Worm (Caenorhabditis elegans): ENCODE measurements around the gene sru-9.

- TF ChIP-seq pha-4 (tag; optimal IDR thresholded peaks at IDR 0.05), result no peak
- no peak for TF ChIP-seq hlh-6 (tag; optimal IDR thresholded peaks at IDR 0.05)
- TF ChIP-seq ama-1 (optimal IDR thresholded peaks at IDR 0.05), result no peak
- no peak for TF ChIP-seq ceh-14 (tag; optimal IDR thresholded peaks at IDR 0.05)
- TF ChIP-seq syd-9 (tag; optimal IDR thresholded peaks at IDR 0.05), result no peak
- no peak for TF ChIP-seq pax-1 (tag; optimal IDR thresholded peaks at IDR 0.05)
- no peak for TF ChIP-seq nfya-1 (tag; optimal IDR thresholded peaks at IDR 0.05)
- TF ChIP-seq eyg-1 (tag; optimal IDR thresholded peaks at IDR 0.05), result no peak
- TF ChIP-seq dmd-4 (tag; optimal IDR thresholded peaks at IDR 0.05; ENCODE audit: borderline replicate concordance), result no peak
- TF ChIP-seq ceh-18 (tag; optimal IDR thresholded peaks at IDR 0.05), result no peak
Observed at ce11 chrIV:13574733-13575132, 14.1 kb upstream of the sru-9 start, which contains the start of gene srd-10.
